Fruit fly (Drosophila melanogaster) whole organism, embryonic: Measurements from ENCODE around the gene Csp.

Source experiments
- CG10274 ChIP-seq: fragments of 200-800 bp; sonication (Bioruptor generic); optimal IDR thresholded peaks from 3 replicates; lab custom pipeline; 2017; ENCODE audit warnings: missing biosample characterization, mild to moderate bottlenecking, missing genetic modification characterization
- CG12155 ChIP-seq: fragments of 200-800 bp; sonication (Bioruptor generic); optimal IDR thresholded peaks from 3 replicates; lab custom pipeline; 2016; ENCODE audit warnings: missing biosample characterization, missing genetic modification characterization
- CG13287 ChIP-seq: fragments of 200-800 bp; sonication (Bioruptor generic); IDR thresholded peaks from 2 replicates; pipeline ENCODE4 v1.3.6; 2022; ENCODE audit warnings: missing biosample characterization, missing genetic modification characterization; ENCODE audit not compliant: partially characterized antibody
- CG14860 ChIP-seq: fragments of 200-800 bp; sonication (Bioruptor generic); IDR thresholded peaks from 3 replicates; pipeline ENCODE4 v1.3.6; 2022; ENCODE audit warnings: missing biosample characterization, missing genetic modification characterization; ENCODE audit not compliant: partially characterized antibody
- CG16779 ChIP-seq: fragments of 200-800 bp; sonication (Bioruptor generic); IDR thresholded peaks from 2 replicates; pipeline ENCODE4 v1.3.6; 2022; ENCODE audit warnings: missing biosample characterization, missing genetic modification characterization
- CG16863 ChIP-seq: fragments of 200-800 bp; sonication (Bioruptor generic); optimal IDR thresholded peaks from 3 replicates; lab custom pipeline; 2016; ENCODE audit warnings: missing biosample characterization, missing genetic modification characterization
- CG18011 ChIP-seq: fragments of 200-800 bp; sonication (Bioruptor generic); optimal IDR thresholded peaks from 2 replicates; lab custom pipeline; 2017; ENCODE audit warnings: missing biosample characterization, missing genetic modification characterization, mild to moderate bottlenecking, moderate library complexity, missing genotype
- CG2116 ChIP-seq: fragments of 200-800 bp; sonication (Bioruptor generic); optimal IDR thresholded peaks from 3 replicates; lab custom pipeline; 2018; ENCODE audit warnings: missing biosample characterization, mild to moderate bottlenecking, missing genetic modification characterization
- CG2875 ChIP-seq: fragments of 200-800 bp; sonication (Bioruptor generic); optimal IDR thresholded peaks from 2 replicates; lab custom pipeline; 2017; ENCODE audit warnings: missing biosample characterization, mild to moderate bottlenecking, missing genetic modification characterization, missing genetic modification reagents
- CG4854 ChIP-seq: fragments of 200-800 bp; sonication (Bioruptor generic); optimal IDR thresholded peaks from 2 replicates; lab custom pipeline; 2016; ENCODE audit warnings: missing biosample characterization, missing genetic modification characterization, inconsistent platforms
- CG6765 ChIP-seq: fragments of 200-800 bp; sonication (Bioruptor generic); optimal IDR thresholded peaks from 3 replicates; lab custom pipeline; 2017; ENCODE audit warnings: missing biosample characterization, mild to moderate bottlenecking, missing genetic modification characterization
- CG9932 ChIP-seq: fragments of 200-800 bp; sonication (Bioruptor generic); IDR thresholded peaks from 2 replicates; pipeline ENCODE4 v1.3.6; 2022; ENCODE audit warnings: missing biosample characterization, missing genetic modification characterization
- CHES-1-like ChIP-seq: fragments of 200-800 bp; sonication (Bioruptor generic); optimal IDR thresholded peaks from 2 replicates; lab custom pipeline; 2016; ENCODE audit warnings: missing biosample characterization, missing genetic modification characterization
- D ChIP-seq, 2 experiments: fragments of 200-800 bp in 1 of 2; fragments of >200 bp in 1 of 2; sonication (Bioruptor generic) in 1 of 2; optimal IDR thresholded peaks; 2 replicates in 1 of 2; 3 replicates in 1 of 2; lab custom pipeline; 2017; ENCODE audit warnings: mild to moderate bottlenecking in 1 of 2, missing biosample characterization in 1 of 2, missing genetic modification characterization in 1 of 2, missing genetic modification reagents in 1 of 2
- Dad ChIP-seq: fragments of 200-800 bp; sonication (Bioruptor generic); optimal IDR thresholded peaks from 3 replicates; lab custom pipeline; 2016; ENCODE audit warnings: missing biosample characterization, missing genetic modification characterization
- Dek ChIP-seq: fragments of 200-800 bp; sonication (Bioruptor generic); optimal IDR thresholded peaks from 3 replicates; lab custom pipeline; 2019; ENCODE audit warnings: missing biosample characterization, mild to moderate bottlenecking, missing genetic modification characterization, moderate library complexity
- Drgx ChIP-seq: fragments of 200-800 bp; sonication (Bioruptor generic); IDR thresholded peaks from 2 replicates; pipeline ENCODE4 v1.3.6; 2022; ENCODE audit warnings: missing biosample characterization, missing genetic modification characterization
- Fer3 ChIP-seq: fragments of 200-800 bp; sonication (Bioruptor generic); optimal IDR thresholded peaks from 2 replicates; lab custom pipeline; 2018; ENCODE audit warnings: missing biosample characterization, mild to moderate bottlenecking, missing genetic modification characterization, moderate library complexity
- HLH3B ChIP-seq: fragments of 200-800 bp; sonication (Bioruptor generic); IDR thresholded peaks from 2 replicates; pipeline ENCODE4 v1.3.6; 2022; ENCODE audit warnings: missing biosample characterization, missing genetic modification characterization
- HLHmδ ChIP-seq: fragments of 200-800 bp; sonication (Bioruptor generic); optimal IDR thresholded peaks from 2 replicates; lab custom pipeline; 2018; ENCODE audit warnings: missing biosample characterization, mild to moderate bottlenecking, missing genetic modification characterization, moderate library complexity
- Max ChIP-seq: fragments of 200-800 bp; sonication (Bioruptor generic); optimal IDR thresholded peaks from 2 replicates; lab custom pipeline; 2016; ENCODE audit warnings: missing biosample characterization, mild to moderate bottlenecking, missing genetic modification characterization
- Optix ChIP-seq: fragments of 200-800 bp; sonication (Bioruptor generic); IDR thresholded peaks from 3 replicates; pipeline ENCODE4 v1.3.6; 2022; ENCODE audit warnings: missing biosample characterization, missing genetic modification characterization
- Poxn ChIP-seq: fragments of 200-800 bp; sonication (Bioruptor generic); IDR thresholded peaks from 2 replicates; pipeline ENCODE4 v1.3.6; 2022; ENCODE audit warnings: missing biosample characterization, missing genetic modification characterization
- Scr ChIP-seq: fragments of 200-800 bp; sonication (Bioruptor generic); IDR thresholded peaks from 2 replicates; pipeline ENCODE4 v1.3.6; 2022; ENCODE audit warnings: missing biosample characterization, missing genetic modification characterization; ENCODE audit not compliant: partially characterized antibody
- Ssrp ChIP-seq: fragments of 200-800 bp; sonication (Bioruptor generic); optimal IDR thresholded peaks from 2 replicates; lab custom pipeline; 2018; ENCODE audit warnings: missing biosample characterization, mild to moderate bottlenecking, missing genetic modification characterization, moderate library complexity
- Trl ChIP-seq, 3 experiments: fragments of >200 bp in 2 of 3; fragments of 200-800 bp in 1 of 3; sonication (Bioruptor generic) in 1 of 3; optimal IDR thresholded peaks; 2 replicates in 1 of 3; 3 replicates in 2 of 3; lab custom pipeline; 2016 to 2017; ENCODE audit warnings: missing biosample characterization in 1 of 3, missing genetic modification characterization in 1 of 3
- al ChIP-seq: fragments of 200-800 bp; sonication (Bioruptor generic); IDR thresholded peaks from 2 replicates; pipeline ENCODE4 v1.3.6; 2022; ENCODE audit warnings: missing biosample characterization, missing genetic modification characterization
- ash1 ChIP-seq: fragments of 200-800 bp; sonication (Bioruptor generic); optimal IDR thresholded peaks from 2 replicates; lab custom pipeline; 2018; ENCODE audit warnings: missing biosample characterization, mild to moderate bottlenecking, missing genetic modification characterization
- bcd ChIP-seq: fragments of 200-800 bp; sonication (Bioruptor generic); optimal IDR thresholded peaks from 2 replicates; lab custom pipeline; 2017; ENCODE audit warnings: missing biosample characterization, mild to moderate bottlenecking, missing genetic modification characterization
- chn ChIP-seq: fragments of 200-800 bp; sonication (Bioruptor generic); optimal IDR thresholded peaks from 2 replicates; lab custom pipeline; 2016; ENCODE audit warnings: missing biosample characterization, missing genetic modification characterization
- croc ChIP-seq: fragments of 200-800 bp; sonication (Bioruptor generic); conservative IDR thresholded peaks from 3 replicates; pipeline ENCODE4 v1.3.6; 2022; ENCODE audit warnings: missing biosample characterization, missing genetic modification characterization
- crp ChIP-seq, 2 experiments: fragments of 200-800 bp; sonication (Bioruptor generic); optimal IDR thresholded peaks; 2 replicates in 1 of 2; 3 replicates in 1 of 2; lab custom pipeline; 2017; ENCODE audit warnings: missing biosample characterization in 2 of 2, missing genetic modification characterization in 2 of 2, mild to moderate bottlenecking in 1 of 2, moderate library complexity in 1 of 2
- disco-r ChIP-seq: fragments of 200-800 bp; sonication (Bioruptor generic); optimal IDR thresholded peaks from 2 replicates; lab custom pipeline; 2016; ENCODE audit warnings: missing biosample characterization, missing genetic modification characterization
- gcm2 ChIP-seq: fragments of 200-800 bp; sonication (Bioruptor generic); optimal IDR thresholded peaks from 2 replicates; lab custom pipeline; 2016; ENCODE audit warnings: missing biosample characterization, missing genetic modification characterization
- inv ChIP-seq: fragments of 200-800 bp; sonication (Bioruptor generic); IDR thresholded peaks from 2 replicates; pipeline ENCODE4 v1.3.6; 2022; ENCODE audit warnings: missing biosample characterization, missing genetic modification characterization; ENCODE audit not compliant: partially characterized antibody
- mld ChIP-seq: fragments of 200-800 bp; sonication (Bioruptor generic); IDR thresholded peaks from 3 replicates; pipeline ENCODE4 v1.3.6; 2022; ENCODE audit warnings: missing biosample characterization, missing genetic modification characterization; ENCODE audit not compliant: partially characterized antibody
- oc ChIP-seq: fragments of 200-800 bp; sonication (Bioruptor generic); optimal IDR thresholded peaks from 2 replicates; lab custom pipeline; 2018; ENCODE audit warnings: missing biosample characterization, mild to moderate bottlenecking, missing genetic modification characterization, moderate library complexity
- odd ChIP-seq: fragments of 200-800 bp; sonication (Bioruptor generic); optimal IDR thresholded peaks from 2 replicates; lab custom pipeline; 2017; ENCODE audit warnings: missing biosample characterization, mild to moderate bottlenecking, missing genetic modification characterization
- p53 ChIP-seq: fragments of 200-800 bp; sonication (Bioruptor generic); optimal IDR thresholded peaks from 2 replicates; lab custom pipeline; 2016; ENCODE audit warnings: missing biosample characterization, missing genetic modification characterization
- pum ChIP-seq: fragments of 200-800 bp; sonication (Bioruptor generic); optimal IDR thresholded peaks from 2 replicates; lab custom pipeline; 2016; ENCODE audit warnings: missing biosample characterization, missing genetic modification characterization
- ranshi ChIP-seq: fragments of 200-800 bp; sonication (Bioruptor generic); IDR thresholded peaks from 2 replicates; pipeline ENCODE4 v1.3.6; 2022; ENCODE audit warnings: missing biosample characterization, missing genetic modification characterization
- rib ChIP-seq: fragments of 200-800 bp; sonication (Bioruptor generic); IDR thresholded peaks from 2 replicates; pipeline ENCODE4 v1.3.6; 2022; ENCODE audit warnings: missing biosample characterization, missing genetic modification characterization
- sens-2 ChIP-seq: fragments of 200-800 bp; sonication (Bioruptor generic); IDR thresholded peaks from 2 replicates; pipeline ENCODE4 v1.3.6; 2022; ENCODE audit warnings: missing biosample characterization, missing genetic modification characterization
- tgo ChIP-seq: fragments of 200-800 bp; sonication (Bioruptor generic); IDR thresholded peaks from 3 replicates; pipeline ENCODE4 v1.3.6; 2022; ENCODE audit warnings: missing biosample characterization, missing genetic modification characterization
- trem ChIP-seq: fragments of 200-800 bp; optimal IDR thresholded peaks from 3 replicates; lab custom pipeline; 2019; ENCODE audit warnings: missing biosample characterization, mild to moderate bottlenecking, missing genetic modification characterization, moderate library complexity
- tup ChIP-seq: fragments of 200-800 bp; sonication (Bioruptor generic); optimal IDR thresholded peaks from 2 replicates; lab custom pipeline; 2016; ENCODE audit warnings: missing biosample characterization, mild to moderate bottlenecking, missing genetic modification characterization, moderate library complexity
- twi ChIP-seq: fragments of 200-800 bp; optimal IDR thresholded peaks from 2 replicates; lab custom pipeline; 2019; ENCODE audit warnings: missing biosample characterization, mild to moderate bottlenecking, missing genetic modification characterization, moderate library complexity
- tx ChIP-seq: fragments of 200-800 bp; sonication (Bioruptor generic); optimal IDR thresholded peaks from 2 replicates; lab custom pipeline; 2016; ENCODE audit warnings: missing biosample characterization, missing genetic modification characterization
- unpg ChIP-seq: fragments of 200-800 bp; sonication (Bioruptor generic); optimal IDR thresholded peaks from 3 replicates; lab custom pipeline; 2018; ENCODE audit warnings: missing biosample characterization, mild to moderate bottlenecking, missing genetic modification characterization, moderate library complexity
- z ChIP-seq: fragments of 200-800 bp; sonication (Bioruptor generic); IDR thresholded peaks from 3 replicates; pipeline ENCODE4 v1.3.6; 2022; ENCODE audit warnings: missing biosample characterization, missing genetic modification characterization

The Csp gene

dm6 chr3L:22266535-22266934, 647 bp upstream of the Csp start, which contains the start of gene CG11523 (continued):
- TF ChIP-seq inv (GFP tag; lab: Robert Waterston, UW) (no peak), croc (GFP tag; lab: Robert Waterston, UW) (no peak), CG12155 (GFP tag; lab: Kevin White, UChicago) (no peak), CG16863 (no peak), trem (tag; lab: Kevin White, UChicago) (peak; percentile 31), Fer3 (tag; lab: Kevin White, UChicago) (no peak), pum (no peak), Dad (GFP tag; lab: Kevin White, UChicago) (no peak), disco-r (GFP tag; lab: Kevin White, UChicago) (no peak), Max (no peak), CG16779 (GFP tag; lab: Robert Waterston, UW) (no peak), Ssrp (no peak), z (GFP tag; lab: Robert Waterston, UW) (no peak), Dek (tag; lab: Kevin White, UChicago) (no peak), sens-2 (GFP tag; lab: Robert Waterston, UW) (no peak), CG14860 (GFP tag; lab: Robert Waterston, UW) (no peak), bcd (GFP tag; lab: Kevin White, UChicago) (no peak), Scr (GFP tag; lab: Robert Waterston, UW) (no peak), ranshi (GFP tag; lab: Robert Waterston, UW) (0 out of 2 replicates have a peak, but pooled peaks have one; percentile 5), tup (GFP tag; lab: Kevin White, UChicago) (no peak), CG10274 (GFP tag; lab: Kevin White, UChicago) (no peak), tgo (GFP tag; lab: Robert Waterston, UW) (no peak), CHES-1-like (GFP tag; lab: Kevin White, UChicago) (no peak), mld (GFP tag; lab: Robert Waterston, UW) (no peak), odd (GFP tag; lab: Kevin White, UChicago) (no peak), Optix (GFP tag; lab: Robert Waterston, UW) (no peak), Trl (optimal IDR thresholded peaks at IDR 0.05; lab: Kevin White, UChicago) (no peak), Trl (GFP tag; optimal IDR thresholded peaks at IDR 0.05; lab: Kevin White, UChicago) (no peak), HLH3B (GFP tag; lab: Robert Waterston, UW) (no peak), Drgx (GFP tag; lab: Robert Waterston, UW) (no peak), CG4854 (GFP tag; lab: Kevin White, UChicago) (no peak), CG13287 (GFP tag; lab: Robert Waterston, UW) (peak; percentile 38; the same call in 1 of the 2 replicates), CG9932 (GFP tag; lab: Robert Waterston, UW) (peak; percentile 42; the same call in 1 of the 2 replicates), chn (no peak), CG18011 (no peak), unpg (GFP tag; lab: Kevin White, UChicago) (no peak), CG6765 (GFP tag; lab: Kevin White, UChicago) (no peak), rib (GFP tag; lab: Robert Waterston, UW) (no peak), ash1 (GFP tag; lab: Kevin White, UChicago) (no peak), CG2875 (GFP tag; lab: Kevin White, UChicago) (no peak), p53 (GFP tag; lab: Kevin White, UChicago) (no peak), HLHmδ (GFP tag; lab: Kevin White, UChicago) (peak; percentile 38), gcm2 (GFP tag; lab: Kevin White, UChicago) (no peak), al (no peak), tx (no peak), twi (tag; lab: Kevin White, UChicago) (peak; percentile 95), CG2116 (GFP tag; lab: Kevin White, UChicago) (no peak), crp (GFP tag; optimal IDR thresholded peaks at IDR 0.05; lab: Kevin White, UChicago) (peak in 1 of 2 experiments; percentile 86), Poxn (GFP tag; lab: Robert Waterston, UW) (no peak), D (optimal IDR thresholded peaks at IDR 0.05; lab: Kevin White, UChicago) (no peak), D (GFP tag; optimal IDR thresholded peaks at IDR 0.05; lab: Kevin White, UChicago) (no peak), oc (tag; lab: Kevin White, UChicago) (no peak)
